Worm (Caenorhabditis elegans) whole organism, L4 larva: ENCODE data around the gene col-181.

Experiments
- Y75B8A.6 ChIP-seq: fragments of 200-800 bp; sonication (Bioruptor generic); IDR thresholded peaks from 2 replicates; pipeline ENCODE4 v1.3.6; 2022; ENCODE audit warnings: missing genetic modification reagents, missing genetic modification characterization, missing compliant biosample characterization
- aha-1 ChIP-seq: fragments of 150-350 bp; peaks from one replicate; lab custom pipeline; 2014; ENCODE audit warnings: missing biosample characterization, missing genetic modification characterization
- ceh-62 ChIP-seq: sonication (generic microtip); optimal IDR thresholded peaks from 2 replicates; lab custom pipeline; 2017; ENCODE audit warnings: missing biosample characterization, missing genetic modification characterization
- ceh-82 ChIP-seq: sonication (generic microtip); optimal IDR thresholded peaks from 2 replicates; lab custom pipeline; 2017; ENCODE audit warnings: missing biosample characterization, missing genetic modification characterization
- daf-16 ChIP-seq, 3 experiments: sonication (generic microtip); optimal IDR thresholded peaks; 2 replicates each; lab custom pipeline; 2016 to 2017; ENCODE audit warnings: missing genetic modification characterization in 3 of 3, missing genetic modification reagents in 3 of 3, mild to moderate bottlenecking in 2 of 3, missing compliant biosample characterization in 2 of 3, missing biosample characterization in 1 of 3, moderate library complexity in 1 of 3
- lin-13 ChIP-seq: fragments of 150-350 bp; optimal IDR thresholded peaks from 2 replicates; lab custom pipeline; 2014; ENCODE audit warnings: missing biosample characterization, missing genetic modification reagents, missing genetic modification characterization
- lin-15B ChIP-seq: fragments of 150-350 bp; sonication (generic microtip); optimal IDR thresholded peaks from 3 replicates; lab custom pipeline; 2014; ENCODE audit warnings: missing biosample characterization, missing genetic modification characterization
- nhr-10 ChIP-seq: fragments of 150-350 bp; optimal IDR thresholded peaks from 2 replicates; lab custom pipeline; 2014; ENCODE audit warnings: missing biosample characterization, missing genetic modification characterization
- nhr-25 ChIP-seq: sonication (generic microtip); optimal IDR thresholded peaks from 2 replicates; lab custom pipeline; 2017; ENCODE audit warnings: missing genetic modification characterization, mild to moderate bottlenecking, missing compliant biosample characterization, antibody characterized with exemption, moderate library complexity, borderline replicate concordance; ENCODE audit not compliant: insufficient read depth
- nhr-77 ChIP-seq: fragments of 150-350 bp; optimal IDR thresholded peaks from 2 replicates; lab custom pipeline; 2014; ENCODE audit warnings: missing biosample characterization, missing genetic modification characterization
- pha-4 ChIP-seq, 2 experiments: fragments of 150-350 bp in 1 of 2; fragments of 200-800 bp in 1 of 2; sonication (Bioruptor generic) in 1 of 2; IDR thresholded peaks in 1 of 2; optimal IDR thresholded peaks in 1 of 2; 2 replicates each; pipeline versions ENCODE4 v1.3.6 to Lab custom; 2014 to 2022; ENCODE audit warnings: missing genetic modification characterization in 2 of 2, missing genetic modification reagents in 2 of 2, missing biosample characterization in 1 of 2, missing compliant biosample characterization in 1 of 2
- skn-1 ChIP-seq: fragments of 150-350 bp; optimal IDR thresholded peaks from 2 replicates; lab custom pipeline; 2014; ENCODE audit warnings: missing biosample characterization, missing genetic modification characterization
- unc-62 ChIP-seq, 3 experiments: fragments of 150-350 bp in 1 of 3; sonication (generic microtip); optimal IDR thresholded peaks in 2 of 3; peaks in 1 of 3; 1 replicate in 1 of 3; 2 replicates in 2 of 3; lab custom pipeline; 2014 to 2017; ENCODE audit warnings: missing biosample characterization in 3 of 3, missing genetic modification characterization in 3 of 3, missing genetic modification reagents in 3 of 3, missing genotype in 1 of 3
- zag-1 ChIP-seq: fragments of 150-350 bp; optimal IDR thresholded peaks from 2 replicates; lab custom pipeline; 2014; ENCODE audit warnings: missing biosample characterization, missing genetic modification characterization

DNA sequence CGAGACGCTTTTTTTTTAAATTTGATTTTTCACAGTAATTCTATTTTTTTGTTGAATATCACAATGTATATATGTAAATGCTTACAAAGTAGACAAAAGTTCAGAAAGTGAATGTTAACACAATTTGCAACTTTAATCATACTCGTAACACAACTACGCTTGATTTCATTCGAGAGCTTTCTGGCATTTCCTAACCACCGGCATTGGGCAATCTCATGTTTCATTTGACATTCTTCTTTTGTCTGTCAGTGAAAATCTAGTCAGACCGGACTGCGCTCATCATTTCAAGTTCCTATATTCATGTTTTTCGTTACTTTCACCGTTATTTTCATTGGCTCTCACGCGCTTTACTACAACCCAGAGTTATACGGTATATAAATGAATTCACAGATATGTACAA lies 6.5 kb downstream of the col-181 start, which contains the start of gene lgc-14:
- TF ChIP-seq lin-13 (no peak), pha-4 (GFP tag; IDR thresholded peaks at IDR 0.05; lab: Robert Waterston, UW) (no peak), pha-4 (tag; optimal IDR thresholded peaks at IDR 0.05; lab: Kevin White, UChicago) (no peak), zag-1 (tag; lab: Kevin White, UChicago) (no peak), aha-1 (tag; lab: Kevin White, UChicago) (no peak), ceh-82 (tag; lab: Kevin White, UChicago) (no peak), lin-15B (tag; lab: Kevin White, UChicago) (no peak), nhr-77 (tag; lab: Kevin White, UChicago) (no peak), daf-16 (GFP tag; optimal IDR thresholded peaks at IDR 0.05; lab: Kevin White, UChicago) (no peak), daf-16 (tag; optimal IDR thresholded peaks at IDR 0.05; lab: Kevin White, UChicago) (no peak), nhr-10 (no peak), skn-1 (tag; lab: Kevin White, UChicago) (no peak), nhr-25 (no peak), unc-62 (GFP tag; optimal IDR thresholded peaks at IDR 0.05 in 1 of 2; lab: Kevin White, UChicago) (no peak), unc-62 (tag; optimal IDR thresholded peaks at IDR 0.05; lab: Kevin White, UChicago) (no peak), ceh-62 (no peak), Y75B8A.6 (GFP tag; lab: Robert Waterston, UW) (no peak)
